Fruit fly (Drosophila melanogaster): ENCODE data around the gene sog.

The sog gene

DNA sequence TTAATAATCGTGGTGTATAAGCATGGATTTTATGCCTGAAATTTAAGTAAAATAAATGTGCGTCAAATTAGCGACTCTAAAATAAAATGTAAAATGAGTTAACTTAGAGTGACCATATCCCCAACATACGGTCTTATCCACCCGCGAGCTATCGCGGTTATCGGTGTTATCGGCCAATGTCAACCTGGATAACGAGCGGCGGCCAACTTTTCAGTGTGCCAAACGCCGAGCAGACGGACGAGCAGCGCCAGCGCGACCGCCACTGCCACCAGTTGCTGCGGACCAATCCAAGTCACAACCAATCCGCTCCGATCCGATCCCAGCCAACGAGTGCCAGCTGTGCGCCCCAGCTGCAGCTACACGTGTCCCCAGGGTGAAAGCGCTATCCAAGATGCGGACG, 55.2 kb downstream of the sog start, which contains the start of the genes cerv and CG7872 (continued):
- TF ChIP-seq Deaf1 (tag; optimal IDR thresholded peaks at IDR 0.05) (peak; percentile 13), Drgx (GFP tag; IDR thresholded peaks at IDR 0.05) (no peak), HmgZ (tag; optimal IDR thresholded peaks at IDR 0.05) (peak; percentile 51)

DNA sequence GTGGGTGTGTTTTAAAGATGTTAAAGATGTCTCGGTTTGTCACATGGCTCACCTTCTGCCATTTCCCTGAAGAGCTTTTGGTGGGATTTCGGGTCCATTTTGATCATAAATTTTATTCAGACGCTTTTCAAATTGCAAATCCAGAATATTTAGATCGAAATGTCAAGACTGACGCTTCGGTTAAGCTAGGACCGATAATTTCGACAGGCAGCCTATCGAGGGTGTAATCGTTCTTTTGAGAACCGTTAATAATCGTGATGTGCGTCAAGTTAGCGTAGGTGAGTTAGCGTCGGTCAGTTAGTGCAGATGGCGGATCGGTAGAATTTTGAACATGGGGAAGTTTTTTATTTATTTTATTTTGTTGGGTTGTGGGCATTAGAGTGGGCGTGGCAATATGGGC, 57.7 kb downstream of the sog start, which contains the start of gene CG42299:
Gene CG42299 (minus strand): TSS at position 127 of the 400 bp plus-strand sequence.
- TF ChIP-seq Dll (GFP tag; IDR thresholded peaks at IDR 0.05; ENCODE audit: partially characterized antibody): peak; percentile 53; the same call in 1 of the 4 replicates
- no peak for TF ChIP-seq CG10462 (GFP tag; optimal IDR thresholded peaks at IDR 0.05)
- 0 out of 4 replicates have a peak, but pooled peaks have one; percentile 59 for TF ChIP-seq chinmo (GFP tag; IDR thresholded peaks at IDR 0.05; ENCODE audit: partially characterized antibody)
- TF ChIP-seq ato (GFP tag; IDR thresholded peaks at IDR 0.05; ENCODE audit: partially characterized antibody): peak; percentile 57; the same call in 1 of the 2 replicates
- TF ChIP-seq HLH4C (GFP tag; IDR thresholded peaks at IDR 0.05; ENCODE audit: partially characterized antibody): peak; percentile 76
- TF ChIP-seq pzg (GFP tag; optimal IDR thresholded peaks at IDR 0.05): no peak
- 0 out of 3 replicates have a peak, but pooled peaks have one; percentile 11 for TF ChIP-seq Doc3 (GFP tag; IDR thresholded peaks at IDR 0.05; ENCODE audit: partially characterized antibody)
- TF ChIP-seq Dref (GFP tag; IDR thresholded peaks at IDR 0.05): peak; percentile 51
- no peak for TF ChIP-seq ftz-f1 (GFP tag; optimal IDR thresholded peaks at IDR 0.05)
- no peak for TF ChIP-seq chm (GFP tag; IDR thresholded peaks at IDR 0.05)
- TF ChIP-seq CG1233 (GFP tag; optimal IDR thresholded peaks at IDR 0.05): no peak
- TF ChIP-seq zen2 (GFP tag; IDR thresholded peaks at IDR 0.05; ENCODE audit: partially characterized antibody): 0 out of 3 replicates have a peak, but pooled peaks have one; percentile 7
- peak; percentile 13 for TF ChIP-seq Sry-δ (GFP tag; optimal IDR thresholded peaks at IDR 0.05)
- TF ChIP-seq Opbp (GFP tag; IDR thresholded peaks at IDR 0.05; ENCODE audit: partially characterized antibody): peak; percentile 77; the same call in 2 of the 3 replicates
- TF ChIP-seq CG14667 (GFP tag; IDR thresholded peaks at IDR 0.05): no peak
- TF ChIP-seq CG10366 (GFP tag; IDR thresholded peaks at IDR 0.05): no peak
- TF ChIP-seq CG6791 (GFP tag; IDR thresholded peaks at IDR 0.05; ENCODE audit: partially characterized antibody): peak; percentile 83
- TF ChIP-seq CG14860 (GFP tag; IDR thresholded peaks at IDR 0.05; ENCODE audit: partially characterized antibody): peak; percentile 66
- TF ChIP-seq unc-4 (GFP tag; IDR thresholded peaks at IDR 0.05; ENCODE audit: partially characterized antibody): peak; percentile 41; the same call in 1 of the 2 replicates
- TF ChIP-seq Antp (GFP tag; optimal IDR thresholded peaks at IDR 0.05): no peak
- TF ChIP-seq CG13287 (GFP tag; IDR thresholded peaks at IDR 0.05; ENCODE audit: partially characterized antibody): peak; percentile 32; the same call in 1 of the 2 replicates
- TF ChIP-seq CG9437 (GFP tag; optimal IDR thresholded peaks at IDR 0.05): no peak
- no peak for TF ChIP-seq org-1 (GFP tag; optimal IDR thresholded peaks at IDR 0.05)
- TF ChIP-seq nom (GFP tag; optimal IDR thresholded peaks at IDR 0.05): no peak
- peak; percentile 65; the same call in 2 of the 3 replicates for TF ChIP-seq mld (GFP tag; IDR thresholded peaks at IDR 0.05; ENCODE audit: partially characterized antibody)
- TF ChIP-seq Bgb (GFP tag; IDR thresholded peaks at IDR 0.05; ENCODE audit: partially characterized antibody): peak; percentile 59; the same call in 1 of the 2 replicates
- TF ChIP-seq CG4730 (GFP tag; IDR thresholded peaks at IDR 0.05): no peak
- TF ChIP-seq amos (GFP tag; IDR thresholded peaks at IDR 0.05; ENCODE audit: partially characterized antibody): peak; percentile 27; the same call in 1 of the 2 replicates
- peak; percentile 76 for TF ChIP-seq CG7963 (GFP tag; IDR thresholded peaks at IDR 0.05; ENCODE audit: partially characterized antibody)
- peak; percentile 43 for TF ChIP-seq Myb (GFP tag; optimal IDR thresholded peaks at IDR 0.05)
- TF ChIP-seq kay (GFP tag; optimal IDR thresholded peaks at IDR 0.05): no peak
- TF ChIP-seq inv (GFP tag; IDR thresholded peaks at IDR 0.05; ENCODE audit: partially characterized antibody): peak; percentile 31; the same call in 1 of the 2 replicates
- peak; percentile 66 for TF ChIP-seq nerfin-2 (GFP tag; IDR thresholded peaks at IDR 0.05; ENCODE audit: partially characterized antibody)
- TF ChIP-seq hb (GFP tag; IDR thresholded peaks at IDR 0.05; ENCODE audit: partially characterized antibody): peak; percentile 66; the same call in 2 of the 3 replicates
- peak; percentile 60; the same call in 2 of the 3 replicates for TF ChIP-seq vnd (GFP tag; IDR thresholded peaks at IDR 0.05; ENCODE audit: partially characterized antibody)
- no peak for TF ChIP-seq CG12071 (GFP tag; optimal IDR thresholded peaks at IDR 0.05)
- TF ChIP-seq bbx (GFP tag; IDR thresholded peaks at IDR 0.05; ENCODE audit: partially characterized antibody): peak; percentile 67
- TF ChIP-seq tna (GFP tag; IDR thresholded peaks at IDR 0.05; ENCODE audit: partially characterized antibody): peak; percentile 71
- TF ChIP-seq CG16813 (GFP tag; IDR thresholded peaks at IDR 0.05; ENCODE audit: partially characterized antibody): peak; percentile 48; the same call in 1 of the 3 replicates
- TF ChIP-seq CG34224 (GFP tag; IDR thresholded peaks at IDR 0.05; ENCODE audit: partially characterized antibody): peak; percentile 29; the same call in 1 of the 3 replicates
- peak; percentile 50 for TF ChIP-seq Scr (GFP tag; IDR thresholded peaks at IDR 0.05; ENCODE audit: partially characterized antibody)
